Worm (Caenorhabditis elegans) whole organism, L4/young adult: ENCODE data around the gene Y43F8B.22.

Experiments
- W03F9.2 ChIP-seq: fragments of 150-350 bp; optimal IDR thresholded peaks from 2 replicates; lab custom pipeline; 2014; ENCODE audit warnings: missing biosample characterization, missing genetic modification characterization
- dao-5 ChIP-seq: sonication (generic microtip); optimal IDR thresholded peaks from 2 replicates; lab custom pipeline; 2016; ENCODE audit warnings: missing genotype, missing genetic modification characterization, moderate library complexity, missing compliant biosample characterization
- him-1 ChIP-seq: sonication (generic microtip); optimal IDR thresholded peaks from 2 replicates; lab custom pipeline; 2016; ENCODE audit warnings: missing genotype, missing genetic modification reagents, missing genetic modification characterization, missing compliant biosample characterization

- TF ChIP-seq W03F9.2 (tag; lab: Kevin White, UChicago): no peak
- TF ChIP-seq him-1 (tag; lab: Kevin White, UChicago): no peak
- no peak for TF ChIP-seq dao-5 (tag; lab: Kevin White, UChicago)
These were observed 12.2 kb upstream of the Y43F8B.22 start, which contains the start of gene Y43F8B.11 for ce11 chrV:19470385-19470784.
